Fruit fly (Drosophila melanogaster) whole organism, embryonic: Measurements from ENCODE around the gene CG34461.

Source experiments
- Adf1 ChIP-seq: fragments of 200-800 bp; sonication (Bioruptor generic); IDR thresholded peaks from 2 replicates; pipeline ENCODE4 v1.3.6; 2022; ENCODE audit warnings: missing biosample characterization, missing genetic modification characterization
- CG10209 ChIP-seq: fragments of 200-800 bp; sonication (Bioruptor generic); optimal IDR thresholded peaks from 3 replicates; lab custom pipeline; 2017; ENCODE audit warnings: missing biosample characterization, mild to moderate bottlenecking, missing genetic modification characterization, missing genetic modification reagents
- CG10267 ChIP-seq: fragments of 200-800 bp; sonication (Bioruptor generic); optimal IDR thresholded peaks from 2 replicates; lab custom pipeline; 2018; ENCODE audit warnings: missing biosample characterization, mild to moderate bottlenecking, missing genetic modification characterization, moderate library complexity
- CG10959 ChIP-seq: fragments of 200-800 bp; sonication (Bioruptor generic); IDR thresholded peaks from 2 replicates; pipeline ENCODE4 v1.3.6; 2022; ENCODE audit warnings: missing biosample characterization, missing genetic modification characterization
- CG12104 ChIP-seq: fragments of 200-800 bp; sonication (Bioruptor generic); optimal IDR thresholded peaks from 3 replicates; lab custom pipeline; 2016; ENCODE audit warnings: missing biosample characterization, missing genetic modification characterization
- CG12155 ChIP-seq: fragments of 200-800 bp; sonication (Bioruptor generic); optimal IDR thresholded peaks from 3 replicates; lab custom pipeline; 2016; ENCODE audit warnings: missing biosample characterization, missing genetic modification characterization
- CG12942 ChIP-seq: fragments of 200-800 bp; sonication (Bioruptor generic); optimal IDR thresholded peaks from 3 replicates; lab custom pipeline; 2016; ENCODE audit warnings: missing biosample characterization, missing genetic modification characterization
- CG13624 ChIP-seq: fragments of 200-800 bp; sonication (Bioruptor generic); optimal IDR thresholded peaks from 2 replicates; lab custom pipeline; 2016; ENCODE audit warnings: missing biosample characterization, missing genetic modification characterization
- CG14667 ChIP-seq: fragments of 200-800 bp; sonication (Bioruptor generic); IDR thresholded peaks from 2 replicates; pipeline ENCODE4 v1.3.6; 2022; ENCODE audit warnings: missing biosample characterization, missing genetic modification characterization
- CG14710 ChIP-seq: fragments of 200-800 bp; sonication (Bioruptor generic); optimal IDR thresholded peaks from 3 replicates; lab custom pipeline; 2019; ENCODE audit warnings: missing biosample characterization, mild to moderate bottlenecking, missing genetic modification characterization, moderate library complexity
- CG16815 ChIP-seq: fragments of 200-800 bp; sonication (Bioruptor generic); optimal IDR thresholded peaks from 3 replicates; lab custom pipeline; 2017; ENCODE audit warnings: missing biosample characterization, mild to moderate bottlenecking, missing genetic modification characterization
- CG18619 ChIP-seq: fragments of 200-800 bp; sonication (Bioruptor generic); optimal IDR thresholded peaks from 3 replicates; lab custom pipeline; 2017; ENCODE audit warnings: missing biosample characterization, mild to moderate bottlenecking, missing genetic modification characterization
- CG2678 ChIP-seq: fragments of 200-800 bp; sonication (Bioruptor generic); optimal IDR thresholded peaks from 3 replicates; lab custom pipeline; 2019; ENCODE audit warnings: missing biosample characterization, mild to moderate bottlenecking, missing genetic modification characterization, moderate library complexity
- CG33557 ChIP-seq: fragments of 200-800 bp; sonication (Bioruptor generic); optimal IDR thresholded peaks from 2 replicates; lab custom pipeline; 2019; ENCODE audit warnings: missing biosample characterization, mild to moderate bottlenecking, missing genetic modification characterization, moderate library complexity
- CG3847 ChIP-seq: fragments of 200-800 bp; sonication (Bioruptor generic); IDR thresholded peaks from 2 replicates; pipeline ENCODE4 v1.3.6; 2022; ENCODE audit warnings: missing biosample characterization, missing genetic modification characterization
- CG5953 ChIP-seq: fragments of 200-800 bp; sonication (Bioruptor generic); IDR thresholded peaks from 2 replicates; pipeline ENCODE4 v1.3.6; 2022; ENCODE audit warnings: missing biosample characterization, missing genetic modification characterization
- CG6689 ChIP-seq: fragments of 200-800 bp; sonication (Bioruptor generic); IDR thresholded peaks from 2 replicates; pipeline ENCODE4 v1.3.6; 2022; ENCODE audit warnings: missing biosample characterization, missing genetic modification characterization
- CG6791 ChIP-seq: fragments of 200-800 bp; sonication (Bioruptor generic); IDR thresholded peaks from 3 replicates; pipeline ENCODE4 v1.3.6; 2022; ENCODE audit warnings: missing biosample characterization, missing genetic modification characterization; ENCODE audit not compliant: partially characterized antibody
- CG7271 ChIP-seq: fragments of 200-800 bp; sonication (Bioruptor generic); optimal IDR thresholded peaks from 2 replicates; lab custom pipeline; 2018; ENCODE audit warnings: missing biosample characterization, mild to moderate bottlenecking, missing genetic modification characterization, moderate library complexity
- CG7556 ChIP-seq: fragments of 200-800 bp; sonication (Bioruptor generic); optimal IDR thresholded peaks from 2 replicates; lab custom pipeline; 2017; ENCODE audit warnings: missing biosample characterization, mild to moderate bottlenecking, missing genetic modification characterization
- CG9437 ChIP-seq: fragments of 200-800 bp; sonication (Bioruptor generic); optimal IDR thresholded peaks from 2 replicates; lab custom pipeline; 2018; ENCODE audit warnings: missing biosample characterization, mild to moderate bottlenecking, missing genetic modification characterization
- CG9727 ChIP-seq: fragments of 200-800 bp; sonication (Bioruptor generic); optimal IDR thresholded peaks from 3 replicates; lab custom pipeline; 2017; ENCODE audit warnings: missing biosample characterization, mild to moderate bottlenecking, missing genetic modification characterization
- CTCF ChIP-seq: fragments of 200-800 bp; sonication (Bioruptor generic); optimal IDR thresholded peaks from 2 replicates; lab custom pipeline; 2017; ENCODE audit warnings: missing biosample characterization, mild to moderate bottlenecking, missing genetic modification characterization, moderate library complexity
- CrebB ChIP-seq: fragments of 200-800 bp; sonication (Bioruptor generic); optimal IDR thresholded peaks from 3 replicates; lab custom pipeline; 2018; ENCODE audit warnings: missing biosample characterization, mild to moderate bottlenecking, missing genetic modification characterization
- Fer1 ChIP-seq: fragments of 200-800 bp; sonication (Bioruptor generic); optimal IDR thresholded peaks from 2 replicates; lab custom pipeline; 2017; ENCODE audit warnings: missing biosample characterization, mild to moderate bottlenecking, missing genetic modification characterization
- HmgD ChIP-seq: fragments of 200-800 bp; sonication (Bioruptor generic); optimal IDR thresholded peaks from 3 replicates; lab custom pipeline; 2016; ENCODE audit warnings: missing biosample characterization, missing genetic modification characterization
- Hmx ChIP-seq: fragments of 200-800 bp; sonication (Bioruptor generic); optimal IDR thresholded peaks from 2 replicates; lab custom pipeline; 2016; ENCODE audit warnings: missing biosample characterization, missing genetic modification characterization
- Lhr ChIP-seq: fragments of 200-800 bp; sonication (Bioruptor generic); optimal IDR thresholded peaks from 3 replicates; lab custom pipeline; 2017; ENCODE audit warnings: mild to moderate bottlenecking, missing biosample characterization, missing genetic modification reagents, missing genetic modification characterization
- Max ChIP-seq: fragments of 200-800 bp; sonication (Bioruptor generic); optimal IDR thresholded peaks from 2 replicates; lab custom pipeline; 2016; ENCODE audit warnings: missing biosample characterization, mild to moderate bottlenecking, missing genetic modification characterization
- Nf-YC ChIP-seq: fragments of 200-800 bp; optimal IDR thresholded peaks from 3 replicates; lab custom pipeline; 2019; ENCODE audit warnings: missing biosample characterization, mild to moderate bottlenecking, missing genetic modification characterization, moderate library complexity
- Rfx ChIP-seq: fragments of 200-800 bp; sonication (Bioruptor generic); IDR thresholded peaks from 2 replicates; pipeline ENCODE4 v1.3.6; 2022; ENCODE audit warnings: missing biosample characterization, missing genetic modification characterization
- amos ChIP-seq: fragments of 200-800 bp; sonication (Bioruptor generic); IDR thresholded peaks from 2 replicates; pipeline ENCODE4 v1.3.6; 2022; ENCODE audit warnings: missing biosample characterization, missing genetic modification characterization; ENCODE audit not compliant: partially characterized antibody
- aop ChIP-seq: fragments of 200-800 bp; sonication (Bioruptor generic); IDR thresholded peaks from 2 replicates; pipeline ENCODE4 v1.3.6; 2022; ENCODE audit warnings: missing biosample characterization, missing genetic modification characterization
- az2 ChIP-seq: fragments of 200-800 bp; sonication (Bioruptor generic); optimal IDR thresholded peaks from 3 replicates; lab custom pipeline; 2016; ENCODE audit warnings: missing biosample characterization, missing genetic modification characterization
- cato ChIP-seq: fragments of 200-800 bp; sonication (Bioruptor generic); optimal IDR thresholded peaks from 2 replicates; lab custom pipeline; 2016; ENCODE audit warnings: missing biosample characterization, missing genetic modification characterization, borderline replicate concordance
- cwo ChIP-seq: fragments of 200-800 bp; sonication (Bioruptor generic); optimal IDR thresholded peaks from 3 replicates; lab custom pipeline; 2017; ENCODE audit warnings: missing biosample characterization, missing genetic modification characterization, mild to moderate bottlenecking, moderate library complexity, missing genetic modification reagents
- dmrt11E ChIP-seq: fragments of 200-800 bp; sonication (Bioruptor generic); optimal IDR thresholded peaks from 3 replicates; lab custom pipeline; 2018; ENCODE audit warnings: missing biosample characterization, mild to moderate bottlenecking, missing genetic modification characterization, moderate library complexity
- dysf ChIP-seq: fragments of 200-800 bp; sonication (Bioruptor generic); IDR thresholded peaks from 3 replicates; pipeline ENCODE4 v1.3.6; 2022; ENCODE audit warnings: missing biosample characterization, missing genetic modification characterization
- hkb ChIP-seq, 2 experiments: fragments of 200-800 bp in 1 of 2; fragments of >200 bp in 1 of 2; sonication (Bioruptor generic) in 1 of 2; IDR thresholded peaks in 1 of 2; optimal IDR thresholded peaks in 1 of 2; 2 replicates each; pipeline versions ENCODE4 v1.3.6 to Lab custom; 2017 to 2022; ENCODE audit warnings: missing biosample characterization in 1 of 2, missing genetic modification characterization in 1 of 2
- insv ChIP-seq, 2 experiments: fragments of 200-800 bp; sonication (Bioruptor generic); optimal IDR thresholded peaks; 3 replicates each; lab custom pipeline; 2016 to 2018; ENCODE audit warnings: missing biosample characterization in 2 of 2, missing genetic modification characterization in 2 of 2
- mam ChIP-seq: fragments of 200-800 bp; sonication (Bioruptor generic); optimal IDR thresholded peaks from 3 replicates; lab custom pipeline; 2016; ENCODE audit warnings: missing biosample characterization, missing genetic modification characterization
- nerfin-1 ChIP-seq: fragments of 200-800 bp; sonication (Bioruptor generic); optimal IDR thresholded peaks from 3 replicates; lab custom pipeline; 2019; ENCODE audit warnings: missing biosample characterization, mild to moderate bottlenecking, missing genetic modification characterization, moderate library complexity
- nom ChIP-seq: fragments of 200-800 bp; sonication (Bioruptor generic); optimal IDR thresholded peaks from 2 replicates; lab custom pipeline; 2017; ENCODE audit warnings: missing biosample characterization, missing genetic modification characterization, mild to moderate bottlenecking, moderate library complexity, missing genetic modification reagents
- otp ChIP-seq: fragments of 200-800 bp; sonication (Bioruptor generic); IDR thresholded peaks from 3 replicates; pipeline ENCODE4, ENCODE4 v1.3.6; 2022; ENCODE audit warnings: missing biosample characterization, missing genetic modification characterization
- psq ChIP-seq: fragments of 200-800 bp; sonication (Bioruptor generic); optimal IDR thresholded peaks from 2 replicates; lab custom pipeline; 2017; ENCODE audit warnings: missing biosample characterization, missing genetic modification characterization
- sd ChIP-seq: fragments of 200-800 bp; sonication (Bioruptor generic); optimal IDR thresholded peaks from 3 replicates; lab custom pipeline; 2018; ENCODE audit warnings: missing biosample characterization, mild to moderate bottlenecking, missing genetic modification characterization, moderate library complexity
- slou ChIP-seq: fragments of 200-800 bp; sonication (Bioruptor generic); optimal IDR thresholded peaks from 3 replicates; lab custom pipeline; 2016; ENCODE audit warnings: missing biosample characterization, missing genetic modification characterization
- sug ChIP-seq: fragments of 200-800 bp; optimal IDR thresholded peaks from 2 replicates; lab custom pipeline; 2019; ENCODE audit warnings: missing biosample characterization, mild to moderate bottlenecking, missing genetic modification characterization, moderate library complexity
- usp ChIP-seq: fragments of >200 bp; optimal IDR thresholded peaks from 2 replicates; lab custom pipeline; 2017; ENCODE audit warnings: missing biosample characterization, missing genetic modification characterization
- wek ChIP-seq: fragments of 200-800 bp; sonication (Bioruptor generic); optimal IDR thresholded peaks from 3 replicates; lab custom pipeline; 2018; ENCODE audit warnings: missing biosample characterization, mild to moderate bottlenecking, missing genetic modification characterization, moderate library complexity

CG34461 gene

dm6 chr3L:8308891-8309352, 16.7 kb upstream of the CG34461 start, which contains the start of gene BI-1 (continued):
- TF ChIP-seq Lhr (GFP tag; lab: Kevin White, UChicago) = peak; percentile 26
- peak; percentile 36 for TF ChIP-seq CG12942 (GFP tag; lab: Kevin White, UChicago)
- peak; percentile 46 for TF ChIP-seq nom (GFP tag; lab: Kevin White, UChicago)
- TF ChIP-seq CG5953 (GFP tag; lab: Robert Waterston, UW) = no peak
- peak; percentile 63 for TF ChIP-seq cwo (GFP tag; lab: Kevin White, UChicago)
- TF ChIP-seq sug = peak; percentile 88
- peak; percentile 63 for TF ChIP-seq CG9727 (GFP tag; lab: Kevin White, UChicago)
- peak; percentile 51 for TF ChIP-seq slou (GFP tag; lab: Kevin White, UChicago)
- TF ChIP-seq CG14667 = no peak
- TF ChIP-seq Max = peak; percentile 83
- no peak for TF ChIP-seq HmgD (GFP tag; lab: Kevin White, UChicago)
- peak; percentile 100 for TF ChIP-seq CG10267 (tag; lab: Kevin White, UChicago)
- peak; percentile 75 for TF ChIP-seq CG12104 (GFP tag; lab: Kevin White, UChicago)
- peak; percentile 22 for TF ChIP-seq CTCF
- peak; percentile 60 for TF ChIP-seq dmrt11E (tag; lab: Kevin White, UChicago)
- peak; percentile 58 for TF ChIP-seq CG33557 (GFP tag; lab: Kevin White, UChicago)
- peak; percentile 74 for TF ChIP-seq CG7556
- TF ChIP-seq CG7271 (tag; lab: Kevin White, UChicago) = no peak
- no peak for TF ChIP-seq CG6791 (GFP tag; lab: Robert Waterston, UW)
- peak; percentile 62; the same call in 2 of the 3 replicates for TF ChIP-seq dysf (GFP tag; lab: Robert Waterston, UW)
- TF ChIP-seq Adf1 = 0 out of 2 replicates have a peak, but pooled peaks have one; percentile 18
- TF ChIP-seq CG10959 = no peak
- TF ChIP-seq CG6689 (GFP tag; lab: Robert Waterston, UW) = peak; percentile 71
- TF ChIP-seq cato (GFP tag; lab: Kevin White, UChicago) = peak; percentile 19
- no peak for TF ChIP-seq aop (GFP tag; lab: Robert Waterston, UW)
- TF ChIP-seq CG18619 = peak; percentile 24
- TF ChIP-seq insv (GFP tag; optimal IDR thresholded peaks at IDR 0.05; lab: Kevin White, UChicago) = peak in 1 of 2 experiments; percentile 41
- TF ChIP-seq Nf-YC = peak; percentile 74
- 0 out of 2 replicates have a peak, but pooled peaks have one; percentile 10 for TF ChIP-seq amos (GFP tag; lab: Robert Waterston, UW)
- TF ChIP-seq hkb (optimal IDR thresholded peaks at IDR 0.05; lab: Kevin White, UChicago) = peak; percentile 82
- no peak for TF ChIP-seq hkb (GFP tag; IDR thresholded peaks at IDR 0.05; lab: Robert Waterston, UW)
- TF ChIP-seq psq = no peak
- TF ChIP-seq CrebB (tag; lab: Kevin White, UChicago) = peak; percentile 18
- peak; percentile 23 for TF ChIP-seq CG16815
- TF ChIP-seq Rfx (GFP tag; lab: Robert Waterston, UW) = peak; percentile 69; the same call in 1 of the 2 replicates
- peak; percentile 84 for TF ChIP-seq CG3847 (GFP tag; lab: Robert Waterston, UW)
- peak; percentile 70 for TF ChIP-seq nerfin-1 (tag; lab: Kevin White, UChicago)
- TF ChIP-seq CG9437 (GFP tag; lab: Kevin White, UChicago) = peak; percentile 65
- peak; percentile 57 for TF ChIP-seq az2
- TF ChIP-seq CG14710 (tag; lab: Kevin White, UChicago) = peak; percentile 82
- peak; percentile 54 for TF ChIP-seq CG10209
- TF ChIP-seq otp (GFP tag; lab: Robert Waterston, UW) = no peak
- peak; percentile 58 for TF ChIP-seq CG12155
- peak; percentile 44 for TF ChIP-seq CG13624 (GFP tag; lab: Kevin White, UChicago)
- peak; percentile 78 for TF ChIP-seq Fer1 (GFP tag; lab: Kevin White, UChicago)
- TF ChIP-seq wek (GFP tag; lab: Kevin White, UChicago) = no peak
- TF ChIP-seq mam (GFP tag; lab: Kevin White, UChicago) = peak; percentile 58
- no peak for TF ChIP-seq sd (tag; lab: Kevin White, UChicago)
- TF ChIP-seq Hmx (GFP tag; lab: Kevin White, UChicago) = peak; percentile 30
- TF ChIP-seq usp = no peak
- no peak for TF ChIP-seq CG2678 (tag; lab: Kevin White, UChicago)
